Worm (Caenorhabditis elegans) whole organism, early embryonic: ENCODE measurements around the gene pdzd-8.

Source experiments
- B0310.2 ChIP-seq: sonication (generic microtip); optimal IDR thresholded peaks from 2 replicates; lab custom pipeline; 2016; ENCODE audit warnings: mild to moderate bottlenecking, missing genetic modification characterization, missing compliant biosample characterization
- aly-1 ChIP-seq: sonication (generic microtip); optimal IDR thresholded peaks from 2 replicates; lab custom pipeline; 2016; ENCODE audit warnings: missing genetic modification characterization, missing compliant biosample characterization
- ama-1 ChIP-seq: fragments of 150-350 bp; optimal IDR thresholded peaks from 2 replicates; lab custom pipeline; 2014
- ceh-13 ChIP-seq: fragments of 200-800 bp; sonication (Bioruptor generic); optimal IDR thresholded peaks from 2 replicates; lab custom pipeline; 2018; ENCODE audit warnings: mild to moderate bottlenecking, missing genetic modification characterization, missing compliant biosample characterization
- ceh-36 ChIP-seq: sonication (generic microtip); optimal IDR thresholded peaks from 2 replicates; lab custom pipeline; 2016; ENCODE audit warnings: missing genetic modification characterization, inconsistent platforms, missing compliant biosample characterization
- flt-1 ChIP-seq: fragments of 200-800 bp; sonication (Bioruptor generic); IDR thresholded peaks from 2 replicates; pipeline ENCODE4 v1.3.6; 2022; ENCODE audit warnings: missing genetic modification characterization, missing compliant biosample characterization
- hmbx-1 ChIP-seq: sonication (generic microtip); optimal IDR thresholded peaks from 2 replicates; lab custom pipeline; 2016; ENCODE audit warnings: mild to moderate bottlenecking, missing genetic modification characterization, missing compliant biosample characterization
- hmg-4 ChIP-seq: fragments of 200-800 bp; sonication (Bioruptor generic); optimal IDR thresholded peaks from 2 replicates; lab custom pipeline; 2018; ENCODE audit warnings: mild to moderate bottlenecking, missing genetic modification characterization, missing compliant biosample characterization
- pes-1 ChIP-seq: fragments of 200-800 bp; sonication (Bioruptor generic); IDR thresholded peaks from 2 replicates; pipeline ENCODE4 v1.3.6; 2022; ENCODE audit warnings: missing genetic modification reagents, missing genetic modification characterization, missing compliant biosample characterization
- scrt-1 ChIP-seq: fragments of 200-800 bp; sonication (Bioruptor generic); IDR thresholded peaks from 2 replicates; pipeline ENCODE4 v1.3.6; 2022; ENCODE audit warnings: missing genetic modification characterization, missing compliant biosample characterization
- tbx-11 ChIP-seq: fragments of 200-800 bp; sonication (Bioruptor generic); IDR thresholded peaks from 2 replicates; pipeline ENCODE4 v1.3.6; 2022; ENCODE audit warnings: missing genetic modification characterization, missing compliant biosample characterization

DNA sequence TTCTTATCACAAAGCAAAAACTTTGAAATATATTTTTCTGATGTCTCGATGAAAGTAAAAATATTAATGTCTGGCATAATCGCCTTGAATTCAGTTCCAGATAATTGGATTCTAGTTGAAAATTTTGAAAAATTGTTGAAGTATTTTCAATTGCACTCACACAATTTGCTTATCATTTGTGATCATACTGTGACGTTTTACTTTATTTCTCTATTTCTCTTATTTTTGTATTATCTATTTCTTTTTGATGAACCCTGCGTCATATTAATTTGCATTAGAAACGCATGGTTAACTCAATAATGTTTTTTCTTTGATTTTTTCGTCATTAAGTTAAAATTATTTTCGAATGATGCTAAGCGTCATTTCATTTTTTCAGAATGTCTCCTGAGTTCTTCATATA lies 34.9 kb downstream of the pdzd-8 start, which contains the start of gene C53D6.11:
- no peak for TF ChIP-seq B0310.2 (tag; lab: Kevin White, UChicago)
- no peak for TF ChIP-seq hmbx-1 (tag; lab: Kevin White, UChicago)
- TF ChIP-seq ama-1 (lab: Kevin White, UChicago), result no peak
- no peak for TF ChIP-seq hmg-4 (GFP tag; lab: Kevin White, UChicago)
- no peak for TF ChIP-seq ceh-36 (tag; lab: Kevin White, UChicago)
- TF ChIP-seq tbx-11 (GFP tag; lab: Robert Waterston, UW), result no peak
- TF ChIP-seq flt-1, result no peak
- TF ChIP-seq aly-1 (tag; lab: Kevin White, UChicago), result no peak
- TF ChIP-seq scrt-1, result no peak
- TF ChIP-seq ceh-13, result no peak
- no peak for TF ChIP-seq pes-1 (GFP tag; lab: Robert Waterston, UW)
